Worm (Caenorhabditis elegans): ENCODE data around the gene C03E10.1.
A peak's percentile ranks its signal among the peaks of the same experiment; 100 is the strongest.

Gene C03E10.1

ce11 chrV:11279564-11279963, 11.4 kb upstream of the C03E10.1 start (continued):
- TF ChIP-seq him-1 (tag; optimal IDR thresholded peaks at IDR 0.05) (peak; percentile 5), somi-1 (GFP tag; optimal IDR thresholded peaks at IDR 0.05) (no peak), lsl-1 (GFP tag; optimal IDR thresholded peaks at IDR 0.05) (peak; percentile 93), unc-62 (GFP tag; optimal IDR thresholded peaks at IDR 0.05) (no peak), F10E7.11 (tag; optimal IDR thresholded peaks at IDR 0.05) (no peak), cebp-2 (GFP tag; IDR thresholded peaks at IDR 0.05) (no peak), snpc-3.4 (tag; optimal IDR thresholded peaks at IDR 0.05) (peak; percentile 72), ets-4 (GFP tag; optimal IDR thresholded peaks at IDR 0.05) (no peak), akir-1 (GFP tag; optimal IDR thresholded peaks at IDR 0.05) (no peak), aptf-2 (GFP tag; conservative IDR thresholded peaks at IDR 0.05) (no peak), ceh-79 (tag; optimal IDR thresholded peaks at IDR 0.05) (no peak), hrde-1 (tag; optimal IDR thresholded peaks at IDR 0.05; ENCODE audit: borderline replicate concordance) (no peak), F49E8.2 (tag; optimal IDR thresholded peaks at IDR 0.05; ENCODE audit: insufficient read depth) (peak; percentile 37), madf-6 (GFP tag; IDR thresholded peaks at IDR 0.05) (peak; percentile 95), dpff-1 (tag; optimal IDR thresholded peaks at IDR 0.05) (no peak), snpc-1.3 (tag; optimal IDR thresholded peaks at IDR 0.05; ENCODE audit: insufficient read depth) (peak; percentile 40), hlh-26 (GFP tag; conservative IDR thresholded peaks at IDR 0.05) (no peak), ccch-3 (GFP tag; optimal IDR thresholded peaks at IDR 0.05) (no peak), snpc-1.1 (tag; optimal IDR thresholded peaks at IDR 0.05; ENCODE audit: insufficient read depth) (peak; percentile 1), F33H1.4 (GFP tag; IDR thresholded peaks at IDR 0.05) (peak; percentile 95), bed-1 (GFP tag; IDR thresholded peaks at IDR 0.05) (no peak)

DNA sequence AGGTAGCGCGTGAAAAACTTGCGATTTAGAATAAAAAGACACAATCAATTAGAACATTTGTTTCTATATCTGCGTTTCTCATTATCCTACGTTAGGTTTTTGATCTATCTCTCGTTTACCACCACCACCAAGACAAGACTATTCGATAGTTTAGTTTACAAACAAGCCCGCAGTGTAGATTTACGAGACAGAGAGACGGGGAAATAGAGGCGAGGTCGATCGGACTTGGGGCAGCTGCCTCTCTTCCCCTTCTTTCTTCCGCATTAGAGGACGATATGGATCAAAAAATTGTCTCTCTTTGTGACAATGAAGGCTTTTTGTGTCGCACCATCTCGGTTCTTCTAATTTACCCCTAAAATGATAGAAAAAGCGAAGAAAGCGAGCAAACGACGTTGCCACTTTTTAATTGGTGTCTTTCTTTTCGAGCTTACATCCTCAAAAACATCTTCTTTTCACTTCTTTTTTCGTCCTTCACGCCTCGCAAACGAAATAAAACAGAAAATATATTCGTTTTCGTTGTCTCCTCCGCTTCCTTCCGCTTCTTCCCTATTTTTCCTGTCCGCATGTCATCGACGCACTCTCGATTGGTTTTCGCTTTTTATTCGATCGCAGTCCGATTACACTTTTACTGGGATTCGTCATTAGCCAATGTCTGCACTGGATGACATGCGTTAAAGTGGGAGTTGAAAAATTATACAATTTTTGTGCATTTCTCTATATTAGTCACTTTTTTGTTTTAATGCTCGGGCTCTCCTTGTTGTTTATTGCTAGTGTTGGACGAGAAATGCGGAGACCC, 9.4 kb upstream of the C03E10.1 start:
- TF ChIP-seq F39B2.1 (GFP tag; IDR thresholded peaks at IDR 0.05): no peak
- no peak for TF ChIP-seq ceh-58 (GFP tag; IDR thresholded peaks at IDR 0.05)
- TF ChIP-seq nfya-2 (GFP tag; IDR thresholded peaks at IDR 0.05): no peak
- no peak for TF ChIP-seq ceh-100 (GFP tag; IDR thresholded peaks at IDR 0.05)
- no peak for TF ChIP-seq ekl-4 (GFP tag; IDR thresholded peaks at IDR 0.05)
- TF ChIP-seq nfya-1 (tag; optimal IDR thresholded peaks at IDR 0.05; ENCODE audit: borderline replicate concordance, insufficient read depth): no peak
- TF ChIP-seq cebp-2 (GFP tag; IDR thresholded peaks at IDR 0.05): no peak
- TF ChIP-seq lag-1 (GFP tag; IDR thresholded peaks at IDR 0.05): no peak
- TF ChIP-seq K12H6.12 (tag; optimal IDR thresholded peaks at IDR 0.05): no peak
- TF ChIP-seq nhr-90 (tag; optimal IDR thresholded peaks at IDR 0.05): no peak
- TF ChIP-seq xnd-1 (tag; optimal IDR thresholded peaks at IDR 0.05): no peak
- TF ChIP-seq C17E4.6 (GFP tag; IDR thresholded peaks at IDR 0.05): no peak

DNA sequence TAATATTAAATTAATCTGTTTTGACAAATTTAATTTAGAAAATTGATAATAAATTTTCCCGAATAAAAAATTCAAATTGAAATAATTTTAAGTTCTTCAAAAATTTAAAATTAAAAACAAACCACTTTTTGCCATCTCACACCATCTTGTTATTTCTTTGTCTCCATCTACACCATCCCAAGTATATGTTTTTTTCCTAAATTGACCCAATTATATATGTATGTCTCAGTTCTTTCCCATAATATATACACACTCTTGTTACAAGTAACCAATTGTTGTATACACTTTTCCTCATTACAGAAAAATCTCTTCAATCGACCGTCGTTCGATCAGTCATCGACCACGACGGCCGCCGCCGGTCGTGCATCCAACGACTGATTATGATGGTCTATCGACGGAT, 8.7 kb upstream of the C03E10.1 start, which contains the start of gene gly-20:
gly-20 (plus strand) TSS at position 301 of the 400 bp plus-strand sequence.
- TF ChIP-seq ceh-58 (GFP tag; IDR thresholded peaks at IDR 0.05) (no peak), tbp1 (GFP tag; optimal IDR thresholded peaks at IDR 0.05) (no peak), Y53G8AR.9 (GFP tag; conservative IDR thresholded peaks at IDR 0.05) (no peak), egl-44 (GFP tag; IDR thresholded peaks at IDR 0.05) (no peak), T26A5.8 (tag; optimal IDR thresholded peaks at IDR 0.05) (no peak), ZK185.1 (tag; optimal IDR thresholded peaks at IDR 0.05; ENCODE audit: poor library complexity, severe bottlenecking) (no peak), ztf-26 (tag; optimal IDR thresholded peaks at IDR 0.05) (no peak), ztf-28 (GFP tag; IDR thresholded peaks at IDR 0.05) (no peak), madf-6 (GFP tag; IDR thresholded peaks at IDR 0.05) (no peak), nhr-80 (tag; optimal IDR thresholded peaks at IDR 0.05) (no peak), attf-5 (GFP tag; optimal IDR thresholded peaks at IDR 0.05) (no peak), nfya-2 (GFP tag; IDR thresholded peaks at IDR 0.05) (no peak), F39B2.1 (GFP tag; IDR thresholded peaks at IDR 0.05) (no peak)
